Worm (Caenorhabditis elegans) whole organism, L4/young adult: ENCODE data around the gene zip-7.

ENCODE experiments used
- W03F9.2 ChIP-seq: fragments of 150-350 bp; optimal IDR thresholded peaks from 2 replicates; lab custom pipeline; 2014; ENCODE audit warnings: missing biosample characterization, missing genetic modification characterization
- dao-5 ChIP-seq: sonication (generic microtip); optimal IDR thresholded peaks from 2 replicates; lab custom pipeline; 2016; ENCODE audit warnings: missing genotype, missing genetic modification characterization, moderate library complexity, missing compliant biosample characterization
- him-1 ChIP-seq: sonication (generic microtip); optimal IDR thresholded peaks from 2 replicates; lab custom pipeline; 2016; ENCODE audit warnings: missing genotype, missing genetic modification reagents, missing genetic modification characterization, missing compliant biosample characterization

DNA sequence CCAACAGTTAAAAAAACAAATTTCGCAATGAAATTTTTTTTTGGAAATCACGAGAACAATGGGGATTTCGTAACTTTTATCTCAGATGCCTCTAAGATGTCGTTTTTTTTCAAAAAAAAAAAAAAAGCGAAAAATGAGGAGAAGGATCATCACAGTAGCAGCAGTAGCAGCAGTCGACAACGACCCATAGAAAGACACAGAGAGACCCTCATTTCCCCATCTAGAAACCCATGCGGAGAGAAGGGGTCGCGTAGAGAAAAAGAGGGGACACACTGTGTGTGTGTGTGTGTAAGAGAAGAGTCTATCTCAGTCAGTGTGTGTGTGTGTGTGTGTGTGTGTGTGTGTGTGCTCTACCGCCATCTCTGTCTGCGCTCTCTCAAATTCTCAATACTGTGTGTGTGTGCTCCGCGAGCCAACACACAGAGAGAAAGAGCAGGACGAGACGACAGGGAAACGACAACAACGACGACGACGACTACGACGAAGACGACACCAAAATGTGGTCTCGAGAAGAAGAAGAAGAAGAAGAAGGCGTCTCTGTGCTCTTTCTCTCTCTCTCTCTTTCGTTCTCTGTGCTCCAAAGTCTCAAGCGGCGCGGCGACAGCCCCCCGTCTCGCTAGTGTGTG, 14.0 kb downstream of the zip-7 start:
- TF ChIP-seq him-1 (tag; lab: Kevin White, UChicago) (peak; percentile 89), W03F9.2 (tag; lab: Kevin White, UChicago) (no peak), dao-5 (no peak)
